Fruit fly (Drosophila melanogaster) whole organism, embryonic: ENCODE measurements around the gene Cep164.

Experiments used
- ATbp ChIP-seq: fragments of 200-800 bp; sonication (Bioruptor generic); optimal IDR thresholded peaks from 2 replicates; lab custom pipeline; 2017; ENCODE audit warnings: missing biosample characterization, mild to moderate bottlenecking, missing genetic modification characterization, missing genetic modification reagents
- CG10209 ChIP-seq: fragments of 200-800 bp; sonication (Bioruptor generic); optimal IDR thresholded peaks from 3 replicates; lab custom pipeline; 2017; ENCODE audit warnings: missing biosample characterization, mild to moderate bottlenecking, missing genetic modification characterization, missing genetic modification reagents
- CG1024 ChIP-seq: fragments of 200-800 bp; sonication (Bioruptor generic); IDR thresholded peaks from 2 replicates; pipeline ENCODE4 v1.3.6; 2022; ENCODE audit warnings: missing biosample characterization, missing genetic modification characterization
- CG14050 ChIP-seq: fragments of 200-800 bp; sonication (Bioruptor generic); IDR thresholded peaks from 3 replicates; pipeline ENCODE4 v1.3.6; 2022; ENCODE audit warnings: missing biosample characterization, missing genetic modification characterization
- CG15479 ChIP-seq: fragments of 200-800 bp; sonication (Bioruptor generic); optimal IDR thresholded peaks from 3 replicates; lab custom pipeline; 2019; ENCODE audit warnings: missing biosample characterization, mild to moderate bottlenecking, missing genetic modification characterization, moderate library complexity
- CG16779 ChIP-seq: fragments of 200-800 bp; sonication (Bioruptor generic); IDR thresholded peaks from 2 replicates; pipeline ENCODE4 v1.3.6; 2022; ENCODE audit warnings: missing biosample characterization, missing genetic modification characterization
- CG17359 ChIP-seq: fragments of 200-800 bp; sonication (Bioruptor generic); optimal IDR thresholded peaks from 3 replicates; lab custom pipeline; 2018; ENCODE audit warnings: missing biosample characterization, mild to moderate bottlenecking, missing genetic modification characterization, moderate library complexity
- CG18764 ChIP-seq: fragments of 200-800 bp; sonication (Bioruptor generic); optimal IDR thresholded peaks from 3 replicates; lab custom pipeline; 2016; ENCODE audit warnings: missing biosample characterization, missing genetic modification characterization
- CG2129 ChIP-seq: fragments of 200-800 bp; sonication (Bioruptor generic); IDR thresholded peaks from 2 replicates; pipeline ENCODE4 v1.3.6; 2022; ENCODE audit warnings: missing biosample characterization, missing genetic modification characterization; ENCODE audit not compliant: partially characterized antibody
- CG2712 ChIP-seq: fragments of 200-800 bp; optimal IDR thresholded peaks from 3 replicates; lab custom pipeline; 2019; ENCODE audit warnings: missing biosample characterization, mild to moderate bottlenecking, missing genetic modification characterization, moderate library complexity
- CG2875 ChIP-seq: fragments of 200-800 bp; sonication (Bioruptor generic); optimal IDR thresholded peaks from 2 replicates; lab custom pipeline; 2017; ENCODE audit warnings: missing biosample characterization, mild to moderate bottlenecking, missing genetic modification characterization, missing genetic modification reagents
- CG2889 ChIP-seq: fragments of 200-800 bp; sonication (Bioruptor generic); IDR thresholded peaks from 3 replicates; pipeline ENCODE4 v1.3.6; 2022; ENCODE audit warnings: missing biosample characterization, missing genetic modification characterization
- CG3407 ChIP-seq: fragments of 200-800 bp; sonication (Bioruptor generic); optimal IDR thresholded peaks from 2 replicates; lab custom pipeline; 2018; ENCODE audit warnings: missing biosample characterization, mild to moderate bottlenecking, missing genetic modification characterization
- CG3838 ChIP-seq: fragments of 200-800 bp; sonication (Bioruptor generic); optimal IDR thresholded peaks from 3 replicates; lab custom pipeline; 2016; ENCODE audit warnings: missing biosample characterization, missing genetic modification characterization
- CG4360 ChIP-seq: fragments of 200-800 bp; sonication (Bioruptor generic); IDR thresholded peaks from 2 replicates; pipeline ENCODE4 v1.3.6; 2022; ENCODE audit warnings: missing biosample characterization, missing genetic modification characterization
- CG6272 ChIP-seq: fragments of 200-800 bp; sonication (Bioruptor generic); IDR thresholded peaks from 2 replicates; pipeline ENCODE4 v1.3.6; 2022; ENCODE audit warnings: missing biosample characterization, missing genetic modification characterization
- CG7357 ChIP-seq: fragments of 200-800 bp; sonication (Bioruptor generic); IDR thresholded peaks from 3 replicates; pipeline ENCODE4 v1.3.6; 2022; ENCODE audit warnings: missing biosample characterization, missing genetic modification characterization
- CG9797 ChIP-seq: fragments of 200-800 bp; sonication (Bioruptor generic); optimal IDR thresholded peaks from 3 replicates; lab custom pipeline; 2018; ENCODE audit warnings: missing biosample characterization, mild to moderate bottlenecking, missing genetic modification characterization
- D19B ChIP-seq: fragments of 200-800 bp; sonication (Bioruptor generic); optimal IDR thresholded peaks from 2 replicates; lab custom pipeline; 2017; ENCODE audit warnings: missing biosample characterization, mild to moderate bottlenecking, missing genetic modification characterization
- Deaf1 ChIP-seq: fragments of 200-800 bp; optimal IDR thresholded peaks from 3 replicates; lab custom pipeline; 2019; ENCODE audit warnings: missing biosample characterization, mild to moderate bottlenecking, missing genetic modification characterization, moderate library complexity
- Dek ChIP-seq: fragments of 200-800 bp; sonication (Bioruptor generic); optimal IDR thresholded peaks from 3 replicates; lab custom pipeline; 2019; ENCODE audit warnings: missing biosample characterization, mild to moderate bottlenecking, missing genetic modification characterization, moderate library complexity
- Ets65A ChIP-seq: fragments of 200-800 bp; sonication (Bioruptor generic); peaks from one replicate; lab custom pipeline; 2016; ENCODE audit warnings: missing biosample characterization, missing genetic modification characterization
- Ets97D ChIP-seq: fragments of 200-800 bp; sonication (Bioruptor generic); optimal IDR thresholded peaks from 3 replicates; lab custom pipeline; 2016; ENCODE audit warnings: missing biosample characterization, missing genetic modification characterization
- Gsc ChIP-seq: fragments of 200-800 bp; sonication (Bioruptor generic); IDR thresholded peaks from 2 replicates; pipeline ENCODE4 v1.3.6; 2022; ENCODE audit warnings: missing biosample characterization, missing genetic modification characterization
- Hr39 ChIP-seq: fragments of >200 bp; optimal IDR thresholded peaks from 2 replicates; lab custom pipeline; 2017
- Hr51 ChIP-seq, 2 experiments: fragments of 200-800 bp; sonication (Bioruptor generic); optimal IDR thresholded peaks; 2 replicates in 1 of 2; 3 replicates in 1 of 2; lab custom pipeline; 2016 to 2018; ENCODE audit warnings: missing biosample characterization in 2 of 2, missing genetic modification characterization in 2 of 2, mild to moderate bottlenecking in 1 of 2, moderate library complexity in 1 of 2
- Lhr ChIP-seq: fragments of 200-800 bp; sonication (Bioruptor generic); optimal IDR thresholded peaks from 3 replicates; lab custom pipeline; 2017; ENCODE audit warnings: mild to moderate bottlenecking, missing biosample characterization, missing genetic modification reagents, missing genetic modification characterization
- NFAT ChIP-seq: fragments of 200-800 bp; sonication (Bioruptor generic); IDR thresholded peaks from 2 replicates; pipeline ENCODE4 v1.3.6; 2022; ENCODE audit warnings: missing biosample characterization, missing genetic modification characterization
- Taf1 ChIP-seq: fragments of 200-800 bp; sonication (Bioruptor generic); IDR thresholded peaks from 2 replicates; pipeline ENCODE4 v1.3.6; 2022; ENCODE audit warnings: missing biosample characterization, missing genetic modification characterization
- ac ChIP-seq: fragments of 200-800 bp; sonication (Bioruptor generic); optimal IDR thresholded peaks from 3 replicates; lab custom pipeline; 2017; ENCODE audit warnings: missing biosample characterization, mild to moderate bottlenecking, missing genetic modification characterization
- ap ChIP-seq: fragments of 200-800 bp; sonication (Bioruptor generic); IDR thresholded peaks from 2 replicates; pipeline ENCODE4 v1.3.6; 2022; ENCODE audit warnings: missing biosample characterization, missing genetic modification characterization
- bigmax ChIP-seq: fragments of 200-800 bp; sonication (Bioruptor generic); optimal IDR thresholded peaks from 2 replicates; lab custom pipeline; 2018; ENCODE audit warnings: missing biosample characterization, mild to moderate bottlenecking, missing genetic modification characterization
- btn ChIP-seq: fragments of 200-800 bp; sonication (Bioruptor generic); optimal IDR thresholded peaks from 2 replicates; lab custom pipeline; 2016; ENCODE audit warnings: missing biosample characterization, missing genetic modification characterization
- cas ChIP-seq: fragments of 200-800 bp; sonication (Bioruptor generic); IDR thresholded peaks from 2 replicates; pipeline ENCODE4 v1.3.6; 2022; ENCODE audit warnings: missing biosample characterization, missing genetic modification characterization
- cato ChIP-seq: fragments of 200-800 bp; sonication (Bioruptor generic); optimal IDR thresholded peaks from 2 replicates; lab custom pipeline; 2016; ENCODE audit warnings: missing biosample characterization, missing genetic modification characterization, borderline replicate concordance
- dati ChIP-seq: fragments of 200-800 bp; sonication (Bioruptor generic); IDR thresholded peaks from 2 replicates; pipeline ENCODE4 v1.3.6; 2022; ENCODE audit warnings: missing biosample characterization, missing genetic modification characterization
- disco-r ChIP-seq: fragments of 200-800 bp; sonication (Bioruptor generic); optimal IDR thresholded peaks from 2 replicates; lab custom pipeline; 2016; ENCODE audit warnings: missing biosample characterization, missing genetic modification characterization
- ftz-f1 ChIP-seq: fragments of 200-800 bp; sonication (Bioruptor generic); optimal IDR thresholded peaks from 2 replicates; lab custom pipeline; 2016; ENCODE audit warnings: missing biosample characterization, missing genetic modification characterization
- gcm ChIP-seq: fragments of 200-800 bp; sonication (Bioruptor generic); optimal IDR thresholded peaks from 2 replicates; lab custom pipeline; 2019; ENCODE audit warnings: missing biosample characterization, mild to moderate bottlenecking, missing genetic modification characterization, moderate library complexity
- gfzf ChIP-seq: fragments of 200-800 bp; sonication (Bioruptor generic); optimal IDR thresholded peaks from 2 replicates; lab custom pipeline; 2016; ENCODE audit warnings: missing biosample characterization, mild to moderate bottlenecking, missing genetic modification characterization, moderate library complexity
- klu ChIP-seq: fragments of 200-800 bp; sonication (Bioruptor generic); IDR thresholded peaks from 2 replicates; pipeline ENCODE4 v1.3.6; 2022; ENCODE audit warnings: missing biosample characterization, missing genetic modification characterization
- luna ChIP-seq: fragments of 200-800 bp; sonication (Bioruptor generic); optimal IDR thresholded peaks from 2 replicates; lab custom pipeline; 2016; ENCODE audit warnings: missing biosample characterization, missing genetic modification characterization
- mam ChIP-seq: fragments of 200-800 bp; sonication (Bioruptor generic); optimal IDR thresholded peaks from 3 replicates; lab custom pipeline; 2016; ENCODE audit warnings: missing biosample characterization, missing genetic modification characterization
- mld ChIP-seq: fragments of 200-800 bp; sonication (Bioruptor generic); IDR thresholded peaks from 3 replicates; pipeline ENCODE4 v1.3.6; 2022; ENCODE audit warnings: missing biosample characterization, missing genetic modification characterization; ENCODE audit not compliant: partially characterized antibody
- pfk ChIP-seq: fragments of 200-800 bp; sonication (Bioruptor generic); optimal IDR thresholded peaks from 2 replicates; lab custom pipeline; 2018; ENCODE audit warnings: missing biosample characterization, mild to moderate bottlenecking, missing genetic modification characterization, moderate library complexity
- ro ChIP-seq: fragments of 200-800 bp; sonication (Bioruptor generic); IDR thresholded peaks from 2 replicates; pipeline ENCODE4 v1.3.6; 2022; ENCODE audit warnings: missing biosample characterization, missing genetic modification characterization
- sens-2 ChIP-seq: fragments of 200-800 bp; sonication (Bioruptor generic); IDR thresholded peaks from 2 replicates; pipeline ENCODE4 v1.3.6; 2022; ENCODE audit warnings: missing biosample characterization, missing genetic modification characterization
- sug ChIP-seq: fragments of 200-800 bp; optimal IDR thresholded peaks from 2 replicates; lab custom pipeline; 2019; ENCODE audit warnings: missing biosample characterization, mild to moderate bottlenecking, missing genetic modification characterization, moderate library complexity
- tio ChIP-seq: fragments of 200-800 bp; sonication (Bioruptor generic); optimal IDR thresholded peaks from 2 replicates; lab custom pipeline; 2017; ENCODE audit warnings: missing biosample characterization, missing genetic modification characterization, inconsistent platforms
- tll ChIP-seq, 2 experiments: fragments of 200-800 bp in 1 of 2; fragments of >200 bp in 1 of 2; sonication (Bioruptor generic) in 1 of 2; optimal IDR thresholded peaks; 2 replicates each; lab custom pipeline; 2017 to 2019; ENCODE audit warnings: missing biosample characterization in 2 of 2, missing genetic modification characterization in 2 of 2, mild to moderate bottlenecking in 1 of 2, moderate library complexity in 1 of 2
- usp ChIP-seq: fragments of >200 bp; optimal IDR thresholded peaks from 2 replicates; lab custom pipeline; 2017; ENCODE audit warnings: missing biosample characterization, missing genetic modification characterization

Gene Cep164

DNA sequence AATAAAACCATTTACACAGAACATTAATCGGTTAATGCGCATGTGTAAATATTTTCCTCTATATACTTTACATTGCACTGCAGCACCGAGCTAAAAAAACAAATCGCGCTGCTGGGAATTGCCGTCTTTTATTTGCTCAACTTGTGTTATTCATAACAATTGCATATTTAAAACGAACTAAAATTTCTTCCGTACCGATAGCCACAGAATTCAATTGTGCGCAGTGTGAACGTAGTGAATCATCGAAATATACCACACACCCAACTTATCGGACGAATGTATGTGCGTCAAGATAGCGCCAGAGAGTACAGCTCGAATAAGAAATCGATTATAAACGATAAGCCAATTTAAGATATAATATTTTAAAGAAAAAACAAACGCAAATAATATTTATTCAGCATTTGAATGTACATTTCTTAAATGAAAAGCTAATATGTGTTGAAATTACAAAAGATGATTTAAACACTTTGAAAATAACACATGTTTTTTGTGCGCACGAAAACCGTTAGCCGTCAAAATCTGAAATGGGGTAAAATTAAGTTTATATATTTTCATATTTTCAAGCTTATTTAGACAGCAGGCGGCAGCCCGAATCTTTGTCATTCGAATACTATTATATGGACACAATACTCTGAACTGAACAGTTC lies 22.9 kb upstream of the Cep164 start, which contains the start of the genes vap and CG12698 (continued):
- TF ChIP-seq tll (GFP tag; optimal IDR thresholded peaks at IDR 0.05; lab: Kevin White, UChicago), result no peak
- no peak for TF ChIP-seq Hr39
- TF ChIP-seq CG1024 (GFP tag; lab: Robert Waterston, UW), result peak; percentile 41
- no peak for TF ChIP-seq CG2889
- no peak for TF ChIP-seq cato (GFP tag; lab: Kevin White, UChicago)
- TF ChIP-seq CG18764 (GFP tag; lab: Kevin White, UChicago), result no peak
- TF ChIP-seq ro (GFP tag; lab: Robert Waterston, UW), result no peak
- TF ChIP-seq CG9797 (GFP tag; lab: Kevin White, UChicago), result peak; percentile 66
- TF ChIP-seq Deaf1 (tag; lab: Kevin White, UChicago), result no peak
- no peak for TF ChIP-seq CG2875
- TF ChIP-seq CG14050, result no peak
- TF ChIP-seq CG2129 (GFP tag; lab: Robert Waterston, UW), result no peak; the same call in 1 of the 2 replicates
- TF ChIP-seq CG3407 (GFP tag; lab: Kevin White, UChicago), result no peak
- TF ChIP-seq luna (GFP tag; lab: Kevin White, UChicago), result no peak
- TF ChIP-seq Lhr, result peak; percentile 27
- no peak for TF ChIP-seq mam (GFP tag; lab: Kevin White, UChicago)
- TF ChIP-seq Taf1 (GFP tag; lab: Robert Waterston, UW), result no peak
- TF ChIP-seq klu, result no peak
- TF ChIP-seq gcm, result no peak
- no peak for TF ChIP-seq sug
- TF ChIP-seq bigmax (GFP tag; lab: Kevin White, UChicago), result no peak
- TF ChIP-seq CG7357, result peak; percentile 91
- no peak for TF ChIP-seq CG3838
- TF ChIP-seq CG16779 (GFP tag; lab: Robert Waterston, UW), result no peak
- TF ChIP-seq CG15479, result no peak
- no peak for TF ChIP-seq disco-r
- TF ChIP-seq ftz-f1 (GFP tag; lab: Kevin White, UChicago), result no peak
- peak; percentile 59; the same call in 1 of the 3 replicates for TF ChIP-seq mld
- TF ChIP-seq Gsc (GFP tag; lab: Robert Waterston, UW), result no peak
- no peak for TF ChIP-seq Hr51 (GFP tag; optimal IDR thresholded peaks at IDR 0.05; lab: Kevin White, UChicago)
- no peak for TF ChIP-seq cas
- TF ChIP-seq dati, result no peak
- peak; percentile 64 for TF ChIP-seq Ets97D (GFP tag; lab: Kevin White, UChicago)
- no peak for TF ChIP-seq ac (GFP tag; lab: Kevin White, UChicago)
- no peak for TF ChIP-seq ap (GFP tag; lab: Robert Waterston, UW)
- no peak for TF ChIP-seq ATbp
- TF ChIP-seq CG6272 (GFP tag; lab: Robert Waterston, UW), result no peak
- no peak for TF ChIP-seq NFAT
- TF ChIP-seq CG2712 (tag; lab: Kevin White, UChicago), result no peak
- TF ChIP-seq btn (GFP tag; lab: Kevin White, UChicago), result no peak
- TF ChIP-seq usp (GFP tag; lab: Kevin White, UChicago), result no peak
- no peak for TF ChIP-seq CG4360 (GFP tag; lab: Robert Waterston, UW)
- no peak for TF ChIP-seq CG17359 (tag; lab: Kevin White, UChicago)
- TF ChIP-seq sens-2 (GFP tag; lab: Robert Waterston, UW), result no peak
- no peak for TF ChIP-seq tio
- TF ChIP-seq Ets65A (GFP tag; lab: Kevin White, UChicago), result no peak
- peak; percentile 71 for TF ChIP-seq gfzf (GFP tag; lab: Kevin White, UChicago)
- peak; percentile 5 for TF ChIP-seq pfk
- no peak for TF ChIP-seq CG10209
- no peak for TF ChIP-seq Dek (tag; lab: Kevin White, UChicago)
- TF ChIP-seq D19B (GFP tag; lab: Kevin White, UChicago), result no peak
